4 fruit fly cellular contexts compared by ENCODE assay signal in genomic region chr3L:2599214-2599730, dm6.
TF ChIP-seq lines count a peak whose summit lies in the region.

Gene CG16985 (plus strand): TSS chr3L:2599297.
Gene CG12182 (minus strand): TSS chr3L:2599579.

- peak; percentile 18 for TF ChIP-seq CTCF in whole organism, embryonic (GFP tag; optimal IDR thresholded peaks at IDR 0.05; lab: Kevin White, UChicago)

TF ChIP-seq in whole organism, adult, 20 proteins besides CTCF, POLR2A, EP300 and RAD21:
- TF ChIP-seq Crg-1 (GFP tag; optimal IDR thresholded peaks at IDR 0.05; lab: Kevin White, UChicago) (no peak), bab1 (GFP tag; optimal IDR thresholded peaks at IDR 0.05; lab: Kevin White, UChicago) (peak; percentile 4), Hr96 (GFP tag; optimal IDR thresholded peaks at IDR 0.05; lab: Kevin White, UChicago) (no peak), CG11617 (GFP tag; optimal IDR thresholded peaks at IDR 0.05; lab: Kevin White, UChicago) (peak; percentile 13), CG12768 (GFP tag; optimal IDR thresholded peaks at IDR 0.05; lab: Kevin White, UChicago) (peak; percentile 53), CG14711 (tag; optimal IDR thresholded peaks at IDR 0.05; lab: Kevin White, UChicago) (peak; percentile 0), ovo (GFP tag; optimal IDR thresholded peaks at IDR 0.05; lab: Kevin White, UChicago) (no peak), CG7101 (tag; optimal IDR thresholded peaks at IDR 0.05; lab: Kevin White, UChicago) (no peak), CG1620 (GFP tag; optimal IDR thresholded peaks at IDR 0.05; lab: Kevin White, UChicago) (peak; percentile 29), Mnt (GFP tag; optimal IDR thresholded peaks at IDR 0.05; lab: Kevin White, UChicago) (peak; percentile 84), CG5204 (GFP tag; optimal IDR thresholded peaks at IDR 0.05; lab: Kevin White, UChicago) (no peak), CG7045 (GFP tag; optimal IDR thresholded peaks at IDR 0.05; lab: Kevin White, UChicago) (no peak), cic (GFP tag; optimal IDR thresholded peaks at IDR 0.05; lab: Kevin White, UChicago) (peak; percentile 98), CG33017 (tag; optimal IDR thresholded peaks at IDR 0.05; lab: Kevin White, UChicago) (peak; percentile 9), tj (GFP tag; optimal IDR thresholded peaks at IDR 0.05; lab: Kevin White, UChicago) (peak; percentile 11), pad (GFP tag; optimal IDR thresholded peaks at IDR 0.05; lab: Kevin White, UChicago) (no peak), toe (GFP tag; optimal IDR thresholded peaks at IDR 0.05; lab: Kevin White, UChicago) (peak; percentile 28), cnc (optimal IDR thresholded peaks at IDR 0.05; lab: Kevin White, UChicago) (no peak), Clk (GFP tag; optimal IDR thresholded peaks at IDR 0.05; lab: Kevin White, UChicago) (no peak), kay (GFP tag; lab: Kevin White, UChicago; ENCODE audit: borderline replicate concordance) (no peak)
TF ChIP-seq in whole organism, adult: peak in this region for 10.

TF ChIP-seq in whole organism, embryonic, 481 proteins besides CTCF, POLR2A, EP300 and RAD21 (continues in another document):
- TF ChIP-seq CG13287 (GFP tag; IDR thresholded peaks at IDR 0.05; lab: Robert Waterston, UW; ENCODE audit: partially characterized antibody): peak; percentile 46; the same call in 1 of the 2 replicates
- peak; percentile 54 for TF ChIP-seq BEAF-32 (GFP tag; optimal IDR thresholded peaks at IDR 0.05; lab: Kevin White, UChicago)
- TF ChIP-seq CG4854 (GFP tag; optimal IDR thresholded peaks at IDR 0.05; lab: Kevin White, UChicago): no peak
- no peak for TF ChIP-seq CG10209 (GFP tag; optimal IDR thresholded peaks at IDR 0.05; lab: Kevin White, UChicago)
- no peak for TF ChIP-seq tll (GFP tag; optimal IDR thresholded peaks at IDR 0.05; lab: Kevin White, UChicago)
- TF ChIP-seq sob (GFP tag; IDR thresholded peaks at IDR 0.05; lab: Robert Waterston, UW): 0 out of 2 replicates have a peak, but pooled peaks have one; percentile 32
- peak; percentile 59 for TF ChIP-seq bbx (GFP tag; IDR thresholded peaks at IDR 0.05; lab: Robert Waterston, UW; ENCODE audit: partially characterized antibody)
- 0 out of 3 replicates have a peak, but pooled peaks have one; percentile 19 for TF ChIP-seq CG7357 (GFP tag; IDR thresholded peaks at IDR 0.05; lab: Robert Waterston, UW)
- TF ChIP-seq CG17359 (tag; optimal IDR thresholded peaks at IDR 0.05; lab: Kevin White, UChicago): no peak
- peak; percentile 7 for TF ChIP-seq CG14710 (tag; optimal IDR thresholded peaks at IDR 0.05; lab: Kevin White, UChicago)
- no peak for TF ChIP-seq jigr1 (GFP tag; IDR thresholded peaks at IDR 0.05; lab: Robert Waterston, UW)
- TF ChIP-seq stwl (tag; optimal IDR thresholded peaks at IDR 0.05; lab: Kevin White, UChicago): peak; percentile 10
- no peak for TF ChIP-seq Chrac-16 (GFP tag; optimal IDR thresholded peaks at IDR 0.05; lab: Kevin White, UChicago)
- no peak for TF ChIP-seq CG4360 (GFP tag; IDR thresholded peaks at IDR 0.05; lab: Robert Waterston, UW)
- no peak for TF ChIP-seq croc (GFP tag; conservative IDR thresholded peaks at IDR 0.05; lab: Robert Waterston, UW)
- TF ChIP-seq CG3995 (GFP tag; optimal IDR thresholded peaks at IDR 0.05; lab: Kevin White, UChicago): no peak
- peak; percentile 77 for TF ChIP-seq MBD-R2 (GFP tag; IDR thresholded peaks at IDR 0.05; lab: Robert Waterston, UW)
- TF ChIP-seq CG11695 (GFP tag; IDR thresholded peaks at IDR 0.05; lab: Robert Waterston, UW): no peak
- TF ChIP-seq vvl (GFP tag; IDR thresholded peaks at IDR 0.05; lab: Robert Waterston, UW): peak; percentile 46
- TF ChIP-seq p53 (GFP tag; optimal IDR thresholded peaks at IDR 0.05; lab: Kevin White, UChicago): no peak
- TF ChIP-seq Dref (GFP tag; IDR thresholded peaks at IDR 0.05; lab: Robert Waterston, UW): peak; percentile 74
- peak in 1 of 2 experiments; percentile 99 for TF ChIP-seq Pdp1 (GFP tag; optimal IDR thresholded peaks at IDR 0.05; lab: Kevin White, UChicago)
- no peak for TF ChIP-seq shn (GFP tag; optimal IDR thresholded peaks at IDR 0.05; lab: Kevin White, UChicago)
- TF ChIP-seq ham (GFP tag; IDR thresholded peaks at IDR 0.05; lab: Robert Waterston, UW): no peak

TF ChIP-seq in whole organism, prepupa, 60 proteins besides CTCF, POLR2A, EP300 and RAD21:
- TF ChIP-seq salr (GFP tag; optimal IDR thresholded peaks at IDR 0.05; lab: Kevin White, UChicago) (no peak), CG16779 (tag; optimal IDR thresholded peaks at IDR 0.05; lab: Kevin White, UChicago) (peak; percentile 33), vri (GFP tag; optimal IDR thresholded peaks at IDR 0.05; lab: Kevin White, UChicago) (peak; percentile 98), Hr39 (GFP tag; optimal IDR thresholded peaks at IDR 0.05; lab: Kevin White, UChicago) (peak; percentile 13), esn (GFP tag; optimal IDR thresholded peaks at IDR 0.05; lab: Kevin White, UChicago) (peak; percentile 4), Met (GFP tag; optimal IDR thresholded peaks at IDR 0.05; lab: Kevin White, UChicago) (no peak), fkh (GFP tag; optimal IDR thresholded peaks at IDR 0.05; lab: Kevin White, UChicago) (peak; percentile 13), achi (GFP tag; optimal IDR thresholded peaks at IDR 0.05; lab: Kevin White, UChicago) (peak; percentile 51), pdm3 (GFP tag; optimal IDR thresholded peaks at IDR 0.05; lab: Kevin White, UChicago) (no peak), lz (GFP tag; optimal IDR thresholded peaks at IDR 0.05; lab: Kevin White, UChicago) (no peak), Sox14 (GFP tag; optimal IDR thresholded peaks at IDR 0.05; lab: Kevin White, UChicago) (no peak), CG6163 (GFP tag; IDR thresholded peaks at IDR 0.05; lab: Robert Waterston, UW) (0 out of 3 replicates have a peak, but pooled peaks have one; percentile 26)

TF ChIP-seq in whole organism, wandering third instar larva, 38 proteins besides CTCF, POLR2A, EP300 and RAD21:
- no peak for TF ChIP-seq N (GFP tag; optimal IDR thresholded peaks at IDR 0.05; lab: Kevin White, UChicago)
- TF ChIP-seq Hr78 (GFP tag; optimal IDR thresholded peaks at IDR 0.05; lab: Kevin White, UChicago): no peak
- TF ChIP-seq brk (GFP tag; optimal IDR thresholded peaks at IDR 0.05; lab: Kevin White, UChicago): no peak
- peak; percentile 4 for TF ChIP-seq GATAd (GFP tag; optimal IDR thresholded peaks at IDR 0.05; lab: Kevin White, UChicago)
- no peak for TF ChIP-seq Myc (optimal IDR thresholded peaks at IDR 0.05; lab: Kevin White, UChicago)
- no peak for TF ChIP-seq Hnf4 (GFP tag; optimal IDR thresholded peaks at IDR 0.05; lab: Kevin White, UChicago)
- peak; percentile 55 for TF ChIP-seq psq (GFP tag; optimal IDR thresholded peaks at IDR 0.05; lab: Kevin White, UChicago)
- no peak for TF ChIP-seq Dif (GFP tag; optimal IDR thresholded peaks at IDR 0.05; lab: Kevin White, UChicago; ENCODE audit: partially characterized antibody)
- no peak for TF ChIP-seq Rel (GFP tag; optimal IDR thresholded peaks at IDR 0.05; lab: Kevin White, UChicago)
- peak; percentile 38 for TF ChIP-seq Rel (tag; optimal IDR thresholded peaks at IDR 0.05; lab: Kevin White, UChicago)
- TF ChIP-seq sage (GFP tag; optimal IDR thresholded peaks at IDR 0.05; lab: Kevin White, UChicago): no peak
- TF ChIP-seq Vsx2 (GFP tag; optimal IDR thresholded peaks at IDR 0.05; lab: Kevin White, UChicago; ENCODE audit: partially characterized antibody): no peak
- TF ChIP-seq lola (GFP tag; optimal IDR thresholded peaks at IDR 0.05; lab: Kevin White, UChicago): no peak
- no peak for TF ChIP-seq woc (GFP tag; optimal IDR thresholded peaks at IDR 0.05; lab: Kevin White, UChicago)
- TF ChIP-seq Mio (GFP tag; optimal IDR thresholded peaks at IDR 0.05; lab: Kevin White, UChicago): no peak
- no peak for TF ChIP-seq fru (GFP tag; optimal IDR thresholded peaks at IDR 0.05; lab: Kevin White, UChicago)
- no peak for TF ChIP-seq sv (GFP tag; optimal IDR thresholded peaks at IDR 0.05; lab: Kevin White, UChicago)
- no peak for TF ChIP-seq dl (GFP tag; optimal IDR thresholded peaks at IDR 0.05; lab: Kevin White, UChicago; ENCODE audit: insufficient read depth in 1 of 2, partially characterized antibody in 2 of 2)
- no peak for TF ChIP-seq Abd-B (GFP tag; optimal IDR thresholded peaks at IDR 0.05; lab: Kevin White, UChicago)
- no peak for TF ChIP-seq CG32264 (GFP tag; optimal IDR thresholded peaks at IDR 0.05; lab: Kevin White, UChicago)
- TF ChIP-seq Dfd (GFP tag; optimal IDR thresholded peaks at IDR 0.05; lab: Kevin White, UChicago): no peak
- no peak for TF ChIP-seq dsf (GFP tag; optimal IDR thresholded peaks at IDR 0.05; lab: Kevin White, UChicago; ENCODE audit: borderline replicate concordance)
- TF ChIP-seq pan (optimal IDR thresholded peaks at IDR 0.05; lab: Kevin White, UChicago): no peak
- peak; percentile 46 for TF ChIP-seq Hr83 (GFP tag; optimal IDR thresholded peaks at IDR 0.05; lab: Kevin White, UChicago; ENCODE audit: poor library complexity, severe bottlenecking)
- TF ChIP-seq OdsH (GFP tag; optimal IDR thresholded peaks at IDR 0.05; lab: Kevin White, UChicago): peak; percentile 5
- TF ChIP-seq h (GFP tag; optimal IDR thresholded peaks at IDR 0.05; lab: Kevin White, UChicago): no peak
- TF ChIP-seq HLH106 (tag; optimal IDR thresholded peaks at IDR 0.05; lab: Kevin White, UChicago): no peak
- TF ChIP-seq CG9705 (GFP tag; optimal IDR thresholded peaks at IDR 0.05; lab: Kevin White, UChicago): no peak
- TF ChIP-seq rgr (GFP tag; optimal IDR thresholded peaks at IDR 0.05; lab: Kevin White, UChicago): no peak
- TF ChIP-seq br (GFP tag; optimal IDR thresholded peaks at IDR 0.05; lab: Kevin White, UChicago): no peak
- no peak for TF ChIP-seq dmrt93B (GFP tag; optimal IDR thresholded peaks at IDR 0.05; lab: Kevin White, UChicago)
- no peak for TF ChIP-seq usp (GFP tag; optimal IDR thresholded peaks at IDR 0.05; lab: Kevin White, UChicago)
- no peak for TF ChIP-seq Sp1 (GFP tag; optimal IDR thresholded peaks at IDR 0.05; lab: Kevin White, UChicago)
- no peak for TF ChIP-seq CrebA (GFP tag; optimal IDR thresholded peaks at IDR 0.05; lab: Kevin White, UChicago; ENCODE audit: borderline replicate concordance)
- TF ChIP-seq foxo (GFP tag; optimal IDR thresholded peaks at IDR 0.05; lab: Kevin White, UChicago): peak in 1 of 2 experiments; percentile 9
- TF ChIP-seq ey (GFP tag; optimal IDR thresholded peaks at IDR 0.05; lab: Kevin White, UChicago): no peak
- TF ChIP-seq Jra (GFP tag; optimal IDR thresholded peaks at IDR 0.05; lab: Kevin White, UChicago): no peak
- TF ChIP-seq tai (GFP tag; optimal IDR thresholded peaks at IDR 0.05; lab: Kevin White, UChicago): no peak
- TF ChIP-seq jim (GFP tag; optimal IDR thresholded peaks at IDR 0.05; lab: Kevin White, UChicago): no peak
